Worm (Caenorhabditis elegans) whole organism, young adult: ENCODE data around the gene pqn-41.

Source experiments
- B0035.1 ChIP-seq: sonication (generic microtip); optimal IDR thresholded peaks from 2 replicates; lab custom pipeline; 2016; ENCODE audit warnings: missing genetic modification characterization, mild to moderate bottlenecking, missing compliant biosample characterization, missing genotype, missing genetic modification reagents
- B0336.3 ChIP-seq: fragments of 200-800 bp; sonication (Bioruptor generic); IDR thresholded peaks from 2 replicates; pipeline ENCODE4 v1.3.6; 2022; ENCODE audit warnings: missing genetic modification characterization, missing compliant biosample characterization
- C06A6.2 ChIP-seq: fragments of 200-800 bp; sonication (Bioruptor generic); conservative IDR thresholded peaks from 2 replicates; pipeline ENCODE4 v1.3.6; 2022; ENCODE audit warnings: missing genetic modification characterization, missing compliant biosample characterization
- D2030.7 ChIP-seq: fragments of 200-800 bp; sonication (Bioruptor generic); IDR thresholded peaks from 2 replicates; pipeline ENCODE4 v1.3.6; 2022; ENCODE audit warnings: missing genetic modification reagents, missing genetic modification characterization, missing compliant biosample characterization
- F22D6.2 ChIP-seq: sonication (generic microtip); optimal IDR thresholded peaks from 2 replicates; lab custom pipeline; 2016; ENCODE audit warnings: mild to moderate bottlenecking, missing genetic modification characterization, missing compliant biosample characterization
- F39B2.1 ChIP-seq: fragments of 200-800 bp; sonication (Bioruptor generic); IDR thresholded peaks from 2 replicates; pipeline ENCODE4 v1.3.6; 2022; ENCODE audit warnings: missing genetic modification reagents, missing genetic modification characterization, missing compliant biosample characterization
- F52B5.7 ChIP-seq: sonication (generic microtip); optimal IDR thresholded peaks from 2 replicates; lab custom pipeline; 2016; ENCODE audit warnings: mild to moderate bottlenecking, missing genetic modification characterization, missing compliant biosample characterization
- K11D2.4 ChIP-seq: fragments of 200-800 bp; sonication (Bioruptor generic); IDR thresholded peaks from 2 replicates; pipeline ENCODE4 v1.3.6; 2022; ENCODE audit warnings: missing genetic modification reagents, missing genetic modification characterization, missing compliant biosample characterization
- K12H6.12 ChIP-seq: fragments of 200-800 bp; sonication (Bioruptor generic); optimal IDR thresholded peaks from 2 replicates; lab custom pipeline; 2018; ENCODE audit warnings: mild to moderate bottlenecking, missing genetic modification characterization, missing compliant biosample characterization
- T07F8.4 ChIP-seq: sonication (generic microtip); optimal IDR thresholded peaks from 2 replicates; lab custom pipeline; 2016; ENCODE audit warnings: mild to moderate bottlenecking, missing genetic modification characterization, moderate library complexity, missing compliant biosample characterization
- Y53G8AR.9 ChIP-seq: fragments of 200-800 bp; sonication (Bioruptor generic); conservative IDR thresholded peaks from 2 replicates; pipeline ENCODE4 v1.3.6; 2022; ENCODE audit warnings: missing genetic modification reagents, missing genetic modification characterization, missing compliant biosample characterization
- Y67H2A.10 ChIP-seq: fragments of 200-800 bp; sonication (Bioruptor generic); conservative IDR thresholded peaks from 2 replicates; pipeline ENCODE4 v1.3.6; 2022; ENCODE audit warnings: missing genetic modification reagents, missing genetic modification characterization, missing compliant biosample characterization
- ZK185.1 ChIP-seq: sonication (generic microtip); optimal IDR thresholded peaks from 2 replicates; lab custom pipeline; 2016; ENCODE audit warnings: mild to moderate bottlenecking, missing genetic modification characterization, missing compliant biosample characterization; ENCODE audit not compliant: poor library complexity, severe bottlenecking
- atf-7 ChIP-seq: sonication (generic microtip); optimal IDR thresholded peaks from 2 replicates; lab custom pipeline; 2017; ENCODE audit warnings: mild to moderate bottlenecking, missing genetic modification characterization, missing compliant biosample characterization
- athp-1 ChIP-seq: sonication (generic microtip); optimal IDR thresholded peaks from 2 replicates; lab custom pipeline; 2017; ENCODE audit warnings: mild to moderate bottlenecking, missing genetic modification characterization, missing compliant biosample characterization
- attf-3 ChIP-seq: fragments of 200-800 bp; sonication (Bioruptor generic); conservative IDR thresholded peaks from 2 replicates; pipeline ENCODE4 v1.3.6; 2022; ENCODE audit warnings: missing genetic modification reagents, missing genetic modification characterization, missing compliant biosample characterization
- attf-5 ChIP-seq: fragments of 200-800 bp; sonication (Bioruptor generic); optimal IDR thresholded peaks from 2 replicates; lab custom pipeline; 2018; ENCODE audit warnings: mild to moderate bottlenecking, missing genetic modification characterization, missing compliant biosample characterization
- ceh-100 ChIP-seq: fragments of 200-800 bp; sonication (Bioruptor generic); IDR thresholded peaks from 2 replicates; pipeline ENCODE4 v1.3.6; 2022; ENCODE audit warnings: missing genetic modification reagents, missing genetic modification characterization, missing compliant biosample characterization
- ceh-27 ChIP-seq: fragments of 200-800 bp; sonication (Bioruptor generic); optimal IDR thresholded peaks from 2 replicates; lab custom pipeline; 2018; ENCODE audit warnings: mild to moderate bottlenecking, missing genetic modification characterization, moderate library complexity, missing compliant biosample characterization
- ceh-91 ChIP-seq: fragments of 200-800 bp; sonication (Bioruptor generic); IDR thresholded peaks from 2 replicates; pipeline ENCODE4 v1.3.6; 2022; ENCODE audit warnings: missing genetic modification reagents, missing genetic modification characterization, missing compliant biosample characterization
- chd-7 ChIP-seq: sonication (generic microtip); optimal IDR thresholded peaks from 2 replicates; lab custom pipeline; 2016; ENCODE audit warnings: mild to moderate bottlenecking, missing genetic modification characterization, moderate library complexity, missing compliant biosample characterization
- die-1 ChIP-seq: sonication (generic microtip); optimal IDR thresholded peaks from 2 replicates; lab custom pipeline; 2016; ENCODE audit warnings: missing genotype, mild to moderate bottlenecking, missing genetic modification characterization, missing compliant biosample characterization
- egl-18 ChIP-seq: fragments of 200-800 bp; sonication (Bioruptor generic); IDR thresholded peaks from 2 replicates; pipeline ENCODE4 v1.3.6; 2022; ENCODE audit warnings: missing genetic modification reagents, missing genetic modification characterization, missing compliant biosample characterization
- egl-44 ChIP-seq: fragments of 200-800 bp; sonication (Bioruptor generic); IDR thresholded peaks from 2 replicates; pipeline ENCODE4 v1.3.6; 2022; ENCODE audit warnings: missing genetic modification reagents, missing genetic modification characterization, missing compliant biosample characterization
- egrh-3 ChIP-seq: fragments of 200-800 bp; sonication (Bioruptor generic); IDR thresholded peaks from 2 replicates; pipeline ENCODE4 v1.3.6; 2022; ENCODE audit warnings: missing genetic modification reagents, missing genetic modification characterization, missing compliant biosample characterization
- ekl-4 ChIP-seq: fragments of 200-800 bp; sonication (Bioruptor generic); IDR thresholded peaks from 2 replicates; pipeline ENCODE4 v1.3.6; 2022; ENCODE audit warnings: missing genetic modification reagents, missing genetic modification characterization, missing compliant biosample characterization
- ets-4 ChIP-seq: fragments of 200-800 bp; sonication (Bioruptor generic); optimal IDR thresholded peaks from 2 replicates; lab custom pipeline; 2018; ENCODE audit warnings: mild to moderate bottlenecking, missing genetic modification characterization, missing compliant biosample characterization
- gei-17 ChIP-seq: fragments of 200-800 bp; sonication (Bioruptor generic); optimal IDR thresholded peaks from 2 replicates; lab custom pipeline; 2018; ENCODE audit warnings: mild to moderate bottlenecking, missing genetic modification characterization, missing compliant biosample characterization
- him-1 ChIP-seq: sonication (generic microtip); optimal IDR thresholded peaks from 2 replicates; lab custom pipeline; 2016; ENCODE audit warnings: missing genotype, missing genetic modification reagents, missing genetic modification characterization, missing compliant biosample characterization
- hmg-1.2 ChIP-seq: fragments of 200-800 bp; sonication (Bioruptor generic); IDR thresholded peaks from 2 replicates; pipeline ENCODE4 v1.3.6; 2022; ENCODE audit warnings: missing genetic modification reagents, missing genetic modification characterization, missing compliant biosample characterization
- lag-1 ChIP-seq: fragments of 200-800 bp; sonication (Bioruptor generic); IDR thresholded peaks from 2 replicates; pipeline ENCODE4 v1.3.6; 2022; ENCODE audit warnings: missing genetic modification reagents, missing genetic modification characterization, missing compliant biosample characterization
- lin-35 ChIP-seq, 3 experiments: fragments of 150-350 bp in 2 of 3; sonication (generic microtip) in 1 of 3; optimal IDR thresholded peaks; 2 replicates each; lab custom pipeline; 2014 to 2018; ENCODE audit warnings: missing biosample characterization in 3 of 3, missing genetic modification characterization in 3 of 3, missing genetic modification reagents in 3 of 3
- lin-40 ChIP-seq: sonication (generic microtip); optimal IDR thresholded peaks from 2 replicates; lab custom pipeline; 2016; ENCODE audit warnings: missing genetic modification characterization, mild to moderate bottlenecking, missing compliant biosample characterization, missing genotype, missing genetic modification reagents
- lin-54 ChIP-seq: fragments of 200-800 bp; sonication (Bioruptor generic); optimal IDR thresholded peaks from 2 replicates; lab custom pipeline; 2018; ENCODE audit warnings: mild to moderate bottlenecking, missing genetic modification characterization, missing compliant biosample characterization
- lir-1 ChIP-seq: fragments of 200-800 bp; sonication (Bioruptor generic); conservative IDR thresholded peaks from 2 replicates; pipeline ENCODE4 v1.3.6; 2022; ENCODE audit warnings: missing genetic modification reagents, missing genetic modification characterization, missing compliant biosample characterization
- madf-10 ChIP-seq: sonication (generic microtip); optimal IDR thresholded peaks from 2 replicates; lab custom pipeline; 2016; ENCODE audit warnings: mild to moderate bottlenecking, missing genetic modification characterization, missing compliant biosample characterization
- madf-3 ChIP-seq: fragments of 200-800 bp; sonication (Bioruptor generic); IDR thresholded peaks from 2 replicates; pipeline ENCODE4 v1.3.6; 2022; ENCODE audit warnings: missing genetic modification reagents, missing genetic modification characterization, missing compliant biosample characterization
- mcd-1 ChIP-seq: fragments of 200-800 bp; sonication (Bioruptor generic); IDR thresholded peaks from 2 replicates; pipeline ENCODE4 v1.3.6; 2022; ENCODE audit warnings: missing genetic modification reagents, missing genetic modification characterization, missing compliant biosample characterization
- nhr-27 ChIP-seq: fragments of 200-800 bp; sonication (Bioruptor generic); optimal IDR thresholded peaks from 2 replicates; lab custom pipeline; 2018; ENCODE audit warnings: mild to moderate bottlenecking, missing genetic modification characterization, moderate library complexity, missing compliant biosample characterization
- nhr-90 ChIP-seq: sonication (generic microtip); optimal IDR thresholded peaks from 2 replicates; lab custom pipeline; 2016; ENCODE audit warnings: missing genotype, mild to moderate bottlenecking, missing genetic modification characterization, missing compliant biosample characterization
- repo-1 ChIP-seq: sonication (generic microtip); optimal IDR thresholded peaks from 2 replicates; lab custom pipeline; 2017; ENCODE audit warnings: mild to moderate bottlenecking, missing genetic modification characterization, missing compliant biosample characterization
- sdz-38 ChIP-seq: sonication (generic microtip); optimal IDR thresholded peaks from 2 replicates; lab custom pipeline; 2016; ENCODE audit warnings: missing genotype, missing genetic modification characterization, missing compliant biosample characterization
- sea-2 ChIP-seq: fragments of 200-800 bp; sonication (Bioruptor generic); IDR thresholded peaks from 2 replicates; pipeline ENCODE4 v1.3.6; 2022; ENCODE audit warnings: missing genetic modification characterization, missing compliant biosample characterization
- somi-1 ChIP-seq: fragments of 200-800 bp; sonication (Bioruptor generic); optimal IDR thresholded peaks from 2 replicates; lab custom pipeline; 2018; ENCODE audit warnings: mild to moderate bottlenecking, missing genetic modification characterization, missing compliant biosample characterization
- unc-62 ChIP-seq: fragments of 150-350 bp; optimal IDR thresholded peaks from 2 replicates; lab custom pipeline; 2014; ENCODE audit warnings: missing biosample characterization, missing genetic modification reagents, missing genetic modification characterization
- zfh-2 ChIP-seq: fragments of 200-800 bp; sonication (Bioruptor generic); conservative IDR thresholded peaks from 2 replicates; pipeline ENCODE4 v1.3.6; 2022; ENCODE audit warnings: missing genetic modification reagents, missing genetic modification characterization, missing compliant biosample characterization
- zim-3 ChIP-seq: sonication (generic microtip); optimal IDR thresholded peaks from 2 replicates; lab custom pipeline; 2017; ENCODE audit warnings: mild to moderate bottlenecking, missing genetic modification characterization, moderate library complexity, missing compliant biosample characterization
- ztf-25 ChIP-seq: fragments of 200-800 bp; sonication (Bioruptor generic); IDR thresholded peaks from 2 replicates; pipeline ENCODE4 v1.3.6; 2022; ENCODE audit warnings: missing genetic modification reagents, missing genetic modification characterization, missing compliant biosample characterization
- ztf-3 ChIP-seq: fragments of 200-800 bp; sonication (Bioruptor generic); optimal IDR thresholded peaks from 2 replicates; lab custom pipeline; 2018; ENCODE audit warnings: mild to moderate bottlenecking, missing genetic modification characterization, missing compliant biosample characterization

Gene pqn-41

ce11 chrIII:1925048-1925537, 19.3 kb downstream of the pqn-41 start:
- no peak; the same call in 1 of the 2 replicates for TF ChIP-seq lir-1 (GFP tag; lab: Robert Waterston, UW)
- TF ChIP-seq B0035.1 (tag; lab: Kevin White, UChicago): peak; percentile 84
- TF ChIP-seq egrh-3: peak; percentile 61
- peak; percentile 96 for TF ChIP-seq B0336.3 (GFP tag; lab: Robert Waterston, UW)
- peak in 1 of 3 experiments; percentile 86 for TF ChIP-seq lin-35 (GFP tag; optimal IDR thresholded peaks at IDR 0.05; lab: Kevin White, UChicago)
- peak; percentile 84 for TF ChIP-seq egl-44 (GFP tag; lab: Robert Waterston, UW)
- TF ChIP-seq D2030.7 (GFP tag; lab: Robert Waterston, UW): no peak
- 0 out of 2 replicates have a peak, but pooled peaks have one; percentile 29 for TF ChIP-seq sea-2 (GFP tag; lab: Robert Waterston, UW)
- TF ChIP-seq unc-62 (GFP tag; lab: Kevin White, UChicago): peak; percentile 45
- TF ChIP-seq chd-7: peak; percentile 98
- peak; percentile 89 for TF ChIP-seq nhr-90 (tag; lab: Kevin White, UChicago)
- TF ChIP-seq ceh-100 (GFP tag; lab: Robert Waterston, UW): no peak
- peak; percentile 84 for TF ChIP-seq gei-17
- peak; percentile 24 for TF ChIP-seq nhr-27 (tag; lab: Kevin White, UChicago)
- TF ChIP-seq F52B5.7 (tag; lab: Kevin White, UChicago): peak; percentile 37
- TF ChIP-seq lag-1: peak; percentile 80; the same call in 1 of the 2 replicates
- TF ChIP-seq T07F8.4 (tag; lab: Kevin White, UChicago): peak; percentile 55
- no peak for TF ChIP-seq F39B2.1 (GFP tag; lab: Robert Waterston, UW)
- peak; percentile 91 for TF ChIP-seq K11D2.4 (GFP tag; lab: Robert Waterston, UW)
- no peak for TF ChIP-seq madf-3 (GFP tag; lab: Robert Waterston, UW)
- no peak for TF ChIP-seq ztf-25 (GFP tag; lab: Robert Waterston, UW)
- peak; percentile 92 for TF ChIP-seq attf-5
- no peak for TF ChIP-seq Y67H2A.10
- peak; percentile 99 for TF ChIP-seq somi-1 (GFP tag; lab: Kevin White, UChicago)
- peak; percentile 97 for TF ChIP-seq zfh-2 (GFP tag; lab: Robert Waterston, UW)
- TF ChIP-seq hmg-1.2: peak; percentile 79
- peak; percentile 86 for TF ChIP-seq ceh-27
- TF ChIP-seq lin-40 (tag; lab: Kevin White, UChicago): peak; percentile 98
- TF ChIP-seq madf-10 (tag; lab: Kevin White, UChicago): peak; percentile 94
- no peak for TF ChIP-seq sdz-38 (tag; lab: Kevin White, UChicago)
- no peak for TF ChIP-seq ceh-91 (GFP tag; lab: Robert Waterston, UW)
- peak; percentile 93 for TF ChIP-seq C06A6.2
- peak; percentile 94 for TF ChIP-seq ztf-3 (GFP tag; lab: Kevin White, UChicago)
- TF ChIP-seq atf-7: peak; percentile 97
- TF ChIP-seq mcd-1 (GFP tag; lab: Robert Waterston, UW): peak; percentile 82
- TF ChIP-seq die-1: peak; percentile 79
- TF ChIP-seq K12H6.12 (tag; lab: Kevin White, UChicago): peak; percentile 93
- no peak for TF ChIP-seq zim-3 (tag; lab: Kevin White, UChicago)
- TF ChIP-seq F22D6.2: peak; percentile 97
- peak; percentile 68 for TF ChIP-seq ZK185.1 (tag; lab: Kevin White, UChicago)
- TF ChIP-seq attf-3 (GFP tag; lab: Robert Waterston, UW): no peak
- peak; percentile 67 for TF ChIP-seq athp-1
- no peak for TF ChIP-seq him-1 (tag; lab: Kevin White, UChicago)
- TF ChIP-seq ekl-4: 0 out of 2 replicates have a peak, but pooled peaks have one; percentile 55
- TF ChIP-seq egl-18 (GFP tag; lab: Robert Waterston, UW): no peak
- peak; percentile 87 for TF ChIP-seq ets-4 (GFP tag; lab: Kevin White, UChicago)
- no peak for TF ChIP-seq Y53G8AR.9 (GFP tag; lab: Robert Waterston, UW)
- TF ChIP-seq repo-1: peak; percentile 71
- peak; percentile 44 for TF ChIP-seq lin-54
